Worm (Caenorhabditis elegans): Measurements from ENCODE around the gene cal-1.
A peak's percentile ranks its signal among the peaks of the same experiment; 100 is the strongest.

cal-1 gene

DNA sequence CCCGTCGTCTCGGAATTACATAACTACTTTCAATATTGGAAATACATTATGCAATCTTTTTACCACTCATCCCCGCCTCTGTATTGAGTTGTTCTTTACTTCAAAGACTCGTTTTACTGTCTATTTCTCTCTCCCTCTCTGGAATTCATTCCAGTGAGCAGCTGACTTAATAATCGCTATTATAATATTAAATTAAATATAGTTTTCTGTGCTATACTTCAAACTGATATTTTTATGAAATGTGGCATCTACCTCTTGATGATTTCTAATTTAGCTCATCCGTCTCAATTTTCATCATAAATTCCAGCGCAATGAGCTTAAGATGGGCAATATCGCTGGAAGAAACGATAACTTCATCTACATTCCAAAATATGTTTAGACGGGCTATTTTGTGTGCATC, 13.6 kb downstream of the cal-1 start, which contains the start of gene T28H10.1 (continued):
- TF ChIP-seq F49E8.2 (tag; optimal IDR thresholded peaks at IDR 0.05; ENCODE audit: insufficient read depth): no peak
- no peak for TF ChIP-seq hmg-1.2 (GFP tag; IDR thresholded peaks at IDR 0.05)
- no peak for TF ChIP-seq zfh-2 (GFP tag; conservative IDR thresholded peaks at IDR 0.05)
- TF ChIP-seq B0336.3 (GFP tag; IDR thresholded peaks at IDR 0.05): no peak
- TF ChIP-seq nhr-120 (GFP tag; IDR thresholded peaks at IDR 0.05): no peak
- no peak for TF ChIP-seq somi-1 (GFP tag; optimal IDR thresholded peaks at IDR 0.05)

DNA sequence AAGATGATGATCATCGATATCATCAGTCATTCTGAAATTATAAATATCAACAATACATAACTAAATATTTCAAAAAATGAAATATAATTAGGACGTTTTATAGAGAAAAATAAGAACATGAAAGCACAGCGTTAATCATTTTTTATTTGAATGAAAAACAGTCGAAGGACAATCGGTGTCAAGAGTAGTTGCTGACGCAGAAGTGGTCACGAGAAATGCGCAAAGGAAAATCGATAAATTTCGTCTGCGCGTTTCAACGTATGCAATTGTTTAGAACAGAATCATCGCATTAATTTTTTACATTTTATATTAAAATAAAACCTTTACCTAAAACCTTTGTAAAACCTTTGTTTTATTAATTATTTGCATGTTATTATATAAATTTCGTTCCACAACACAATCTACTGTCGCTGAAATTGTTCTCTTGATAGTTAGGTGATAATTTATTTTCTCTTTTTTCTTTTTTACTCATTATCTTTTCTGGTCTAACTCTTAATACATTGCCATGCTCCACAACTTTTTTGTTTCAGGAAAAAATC, 19.3 kb downstream of the cal-1 start, which contains the start of the genes W04D2.4 and rbm-25:
W04D2.4 (minus strand) TSS at position 31 of the 539 bp plus-strand sequence.
rbm-25 (plus strand) TSS at position 489 of the 539 bp plus-strand sequence.
- peak; percentile 71 for TF ChIP-seq mcd-1 (GFP tag; IDR thresholded peaks at IDR 0.05)
- peak; percentile 38 for TF ChIP-seq lin-54 (GFP tag; optimal IDR thresholded peaks at IDR 0.05)
- no peak for TF ChIP-seq snpc-1.1 (tag; optimal IDR thresholded peaks at IDR 0.05; ENCODE audit: insufficient read depth)
- TF ChIP-seq madf-8 (GFP tag; conservative IDR thresholded peaks at IDR 0.05): no peak
- TF ChIP-seq athp-1 (tag; optimal IDR thresholded peaks at IDR 0.05): no peak
- TF ChIP-seq C17E4.6 (GFP tag; IDR thresholded peaks at IDR 0.05): no peak
- peak; percentile 1 for TF ChIP-seq lsl-1 (GFP tag; optimal IDR thresholded peaks at IDR 0.05)
- no peak for TF ChIP-seq ccch-3 (GFP tag; optimal IDR thresholded peaks at IDR 0.05)
- no peak for TF ChIP-seq nfya-2 (GFP tag; IDR thresholded peaks at IDR 0.05)
- TF ChIP-seq F49E8.2 (tag; optimal IDR thresholded peaks at IDR 0.05; ENCODE audit: insufficient read depth): no peak
- peak; percentile 2 for TF ChIP-seq akir-1 (GFP tag; optimal IDR thresholded peaks at IDR 0.05)
- no peak for TF ChIP-seq ekl-4 (GFP tag; IDR thresholded peaks at IDR 0.05)
- no peak for TF ChIP-seq fkh-3 (tag; optimal IDR thresholded peaks at IDR 0.05)
- peak; percentile 55 for TF ChIP-seq attf-3 (GFP tag; conservative IDR thresholded peaks at IDR 0.05)
- no peak for TF ChIP-seq egrh-3 (GFP tag; IDR thresholded peaks at IDR 0.05)
- TF ChIP-seq cebp-1 (GFP tag; IDR thresholded peaks at IDR 0.05): no peak
- TF ChIP-seq cebp-1 (tag; optimal IDR thresholded peaks at IDR 0.05): peak; percentile 67
- TF ChIP-seq K12H6.12 (tag; optimal IDR thresholded peaks at IDR 0.05): no peak
- TF ChIP-seq lin-35 (GFP tag; optimal IDR thresholded peaks at IDR 0.05): peak in 1 of 3 experiments; percentile 67
- peak; percentile 16; the same call in 1 of the 2 replicates for TF ChIP-seq hmg-1.2 (GFP tag; IDR thresholded peaks at IDR 0.05)
- TF ChIP-seq hlh-26 (GFP tag; conservative IDR thresholded peaks at IDR 0.05): no peak
- no peak for TF ChIP-seq hlh-12 (tag; optimal IDR thresholded peaks at IDR 0.05)
- no peak for TF ChIP-seq F22D6.2 (tag; optimal IDR thresholded peaks at IDR 0.05)
- peak; percentile 1 for TF ChIP-seq snpc-4 (GFP tag; optimal IDR thresholded peaks at IDR 0.05)
- TF ChIP-seq snpc-4 (tag; optimal IDR thresholded peaks at IDR 0.05): peak in 3 of 4 experiments; percentile 80 to 81 (median 80)
- peak; percentile 94 for TF ChIP-seq ztf-18 (tag; optimal IDR thresholded peaks at IDR 0.05)
- TF ChIP-seq atf-7 (tag; optimal IDR thresholded peaks at IDR 0.05): no peak
- TF ChIP-seq lir-1 (GFP tag; conservative IDR thresholded peaks at IDR 0.05): no peak
- peak; percentile 52 for TF ChIP-seq attf-5 (GFP tag; optimal IDR thresholded peaks at IDR 0.05)
- TF ChIP-seq lin-40 (tag; optimal IDR thresholded peaks at IDR 0.05): peak; percentile 83
- TF ChIP-seq ztf-3 (GFP tag; optimal IDR thresholded peaks at IDR 0.05): no peak
- TF ChIP-seq pbrm-1 (GFP tag; IDR thresholded peaks at IDR 0.05): peak; percentile 63; the same call in 1 of the 2 replicates
- no peak for TF ChIP-seq cebp-2 (GFP tag; IDR thresholded peaks at IDR 0.05)
- peak in 1 of 2 experiments; percentile 9 for TF ChIP-seq let-607 (tag; optimal IDR thresholded peaks at IDR 0.05)
- TF ChIP-seq tbp1 (GFP tag; optimal IDR thresholded peaks at IDR 0.05): peak; percentile 24
- TF ChIP-seq xnd-1 (tag; optimal IDR thresholded peaks at IDR 0.05): no peak
- peak; percentile 9 for TF ChIP-seq F23B12.7 (tag; optimal IDR thresholded peaks at IDR 0.05; ENCODE audit: insufficient read depth)
- TF ChIP-seq ZK185.1 (tag; optimal IDR thresholded peaks at IDR 0.05; ENCODE audit: poor library complexity, severe bottlenecking): peak; percentile 42
- TF ChIP-seq rcor-1 (GFP tag; IDR thresholded peaks at IDR 0.05): 0 out of 2 replicates have a peak, but pooled peaks have one; percentile 25
- TF ChIP-seq Y53G8AR.9 (GFP tag; conservative IDR thresholded peaks at IDR 0.05): 0 out of 2 replicates have a peak, but pooled peaks have one; percentile 53
